Fruit fly (Drosophila melanogaster) whole organism, embryonic: Measurements from ENCODE around the gene CG5910.

Experiments
- Antp ChIP-seq: fragments of 200-800 bp; sonication (Bioruptor generic); optimal IDR thresholded peaks from 3 replicates; lab custom pipeline; 2016; ENCODE audit warnings: missing biosample characterization, missing genetic modification characterization
- Bgb ChIP-seq: fragments of 200-800 bp; sonication (Bioruptor generic); IDR thresholded peaks from 2 replicates; pipeline ENCODE4 v1.3.6; 2022; ENCODE audit warnings: missing biosample characterization, missing genetic modification characterization; ENCODE audit not compliant: partially characterized antibody
- CG10267 ChIP-seq: fragments of 200-800 bp; sonication (Bioruptor generic); optimal IDR thresholded peaks from 2 replicates; lab custom pipeline; 2018; ENCODE audit warnings: missing biosample characterization, mild to moderate bottlenecking, missing genetic modification characterization, moderate library complexity
- CG12299 ChIP-seq: fragments of 200-800 bp; sonication (Bioruptor generic); optimal IDR thresholded peaks from 2 replicates; lab custom pipeline; 2018; ENCODE audit warnings: missing biosample characterization, mild to moderate bottlenecking, missing genetic modification characterization
- CG12391 ChIP-seq: fragments of 200-800 bp; sonication (Bioruptor generic); optimal IDR thresholded peaks from 3 replicates; lab custom pipeline; 2018; ENCODE audit warnings: missing biosample characterization, mild to moderate bottlenecking, missing genetic modification characterization, moderate library complexity
- CG13296 ChIP-seq: fragments of 200-800 bp; sonication (Bioruptor generic); optimal IDR thresholded peaks from 3 replicates; lab custom pipeline; 2018; ENCODE audit warnings: missing biosample characterization, mild to moderate bottlenecking, missing genetic modification characterization
- CG13624 ChIP-seq: fragments of 200-800 bp; sonication (Bioruptor generic); optimal IDR thresholded peaks from 2 replicates; lab custom pipeline; 2016; ENCODE audit warnings: missing biosample characterization, missing genetic modification characterization
- CG14710 ChIP-seq: fragments of 200-800 bp; sonication (Bioruptor generic); optimal IDR thresholded peaks from 3 replicates; lab custom pipeline; 2019; ENCODE audit warnings: missing biosample characterization, mild to moderate bottlenecking, missing genetic modification characterization, moderate library complexity
- CG15514 ChIP-seq: fragments of 200-800 bp; sonication (Bioruptor generic); optimal IDR thresholded peaks from 3 replicates; lab custom pipeline; 2017; ENCODE audit warnings: missing biosample characterization, missing genetic modification characterization, mild to moderate bottlenecking, moderate library complexity, missing genetic modification reagents
- CG15696 ChIP-seq: fragments of 200-800 bp; sonication (Bioruptor generic); optimal IDR thresholded peaks from 2 replicates; lab custom pipeline; 2019; ENCODE audit warnings: missing biosample characterization, mild to moderate bottlenecking, missing genetic modification characterization, moderate library complexity
- CG17359 ChIP-seq: fragments of 200-800 bp; sonication (Bioruptor generic); optimal IDR thresholded peaks from 3 replicates; lab custom pipeline; 2018; ENCODE audit warnings: missing biosample characterization, mild to moderate bottlenecking, missing genetic modification characterization, moderate library complexity
- CG17568 ChIP-seq: fragments of 200-800 bp; sonication (Bioruptor generic); optimal IDR thresholded peaks from 2 replicates; lab custom pipeline; 2018; ENCODE audit warnings: missing biosample characterization, mild to moderate bottlenecking, missing genetic modification characterization, moderate library complexity
- CG17829 ChIP-seq: fragments of 200-800 bp; optimal IDR thresholded peaks from 2 replicates; lab custom pipeline; 2019; ENCODE audit warnings: missing biosample characterization, mild to moderate bottlenecking, missing genetic modification characterization, moderate library complexity
- CG18599 ChIP-seq: fragments of 200-800 bp; sonication (Bioruptor generic); optimal IDR thresholded peaks from 3 replicates; lab custom pipeline; 2017; ENCODE audit warnings: missing biosample characterization, missing genetic modification characterization, mild to moderate bottlenecking, moderate library complexity, missing genetic modification reagents
- CG30431 ChIP-seq: fragments of 200-800 bp; sonication (Bioruptor generic); optimal IDR thresholded peaks from 2 replicates; lab custom pipeline; 2017; ENCODE audit warnings: missing biosample characterization, missing genetic modification characterization
- CG34422 ChIP-seq: fragments of 200-800 bp; sonication (Bioruptor generic); IDR thresholded peaks from 3 replicates; pipeline ENCODE4 v1.3.6; 2022; ENCODE audit warnings: missing biosample characterization, missing genetic modification characterization
- CG4404 ChIP-seq: fragments of 200-800 bp; sonication (Bioruptor generic); IDR thresholded peaks from 2 replicates; pipeline ENCODE4 v1.3.6; 2022; ENCODE audit warnings: missing biosample characterization, missing genetic modification characterization
- CG5953 ChIP-seq: fragments of 200-800 bp; sonication (Bioruptor generic); IDR thresholded peaks from 2 replicates; pipeline ENCODE4 v1.3.6; 2022; ENCODE audit warnings: missing biosample characterization, missing genetic modification characterization
- CG6765 ChIP-seq: fragments of 200-800 bp; sonication (Bioruptor generic); optimal IDR thresholded peaks from 3 replicates; lab custom pipeline; 2017; ENCODE audit warnings: missing biosample characterization, mild to moderate bottlenecking, missing genetic modification characterization
- CG7963 ChIP-seq: fragments of 200-800 bp; sonication (Bioruptor generic); IDR thresholded peaks from 3 replicates; pipeline ENCODE4 v1.3.6; 2022; ENCODE audit warnings: missing biosample characterization, missing genetic modification characterization; ENCODE audit not compliant: partially characterized antibody
- CG8089 ChIP-seq: fragments of 200-800 bp; sonication (Bioruptor generic); optimal IDR thresholded peaks from 3 replicates; lab custom pipeline; 2016; ENCODE audit warnings: missing biosample characterization, missing genetic modification characterization
- CG9876 ChIP-seq: fragments of 200-800 bp; sonication (Bioruptor generic); optimal IDR thresholded peaks from 2 replicates; lab custom pipeline; 2016; ENCODE audit warnings: missing biosample characterization, missing genetic modification characterization
- CTCF ChIP-seq: fragments of 200-800 bp; sonication (Bioruptor generic); optimal IDR thresholded peaks from 2 replicates; lab custom pipeline; 2017; ENCODE audit warnings: missing biosample characterization, mild to moderate bottlenecking, missing genetic modification characterization, moderate library complexity
- D19A ChIP-seq: fragments of 200-800 bp; optimal IDR thresholded peaks from 3 replicates; lab custom pipeline; 2019; ENCODE audit warnings: missing biosample characterization, mild to moderate bottlenecking, missing genetic modification characterization, moderate library complexity
- Ets97D ChIP-seq: fragments of 200-800 bp; sonication (Bioruptor generic); optimal IDR thresholded peaks from 3 replicates; lab custom pipeline; 2016; ENCODE audit warnings: missing biosample characterization, missing genetic modification characterization
- Fer1 ChIP-seq: fragments of 200-800 bp; sonication (Bioruptor generic); optimal IDR thresholded peaks from 2 replicates; lab custom pipeline; 2017; ENCODE audit warnings: missing biosample characterization, mild to moderate bottlenecking, missing genetic modification characterization
- Gug ChIP-seq: fragments of 200-800 bp; sonication (Bioruptor generic); IDR thresholded peaks from 4 replicates; pipeline ENCODE4 v1.3.6; 2022; ENCODE audit warnings: missing biosample characterization, missing genetic modification characterization
- Mad ChIP-seq: fragments of 200-800 bp; sonication (Bioruptor generic); optimal IDR thresholded peaks from 2 replicates; lab custom pipeline; 2016; ENCODE audit warnings: missing biosample characterization, missing genetic modification characterization
- Nf-YC ChIP-seq: fragments of 200-800 bp; optimal IDR thresholded peaks from 3 replicates; lab custom pipeline; 2019; ENCODE audit warnings: missing biosample characterization, mild to moderate bottlenecking, missing genetic modification characterization, moderate library complexity
- Ravus ChIP-seq: fragments of 200-800 bp; sonication (Bioruptor generic); IDR thresholded peaks from 2 replicates; pipeline ENCODE4 v1.3.6; 2022; ENCODE audit warnings: missing biosample characterization, missing genetic modification characterization
- Spps ChIP-seq: fragments of 200-800 bp; sonication (Bioruptor generic); optimal IDR thresholded peaks from 2 replicates; lab custom pipeline; 2018; ENCODE audit warnings: missing biosample characterization, mild to moderate bottlenecking, missing genetic modification characterization
- YL-1 ChIP-seq: fragments of 200-800 bp; sonication (Bioruptor generic); optimal IDR thresholded peaks from 3 replicates; lab custom pipeline; 2017; ENCODE audit warnings: missing biosample characterization, mild to moderate bottlenecking, missing genetic modification characterization
- abd-A ChIP-seq: fragments of 200-800 bp; sonication (Bioruptor generic); optimal IDR thresholded peaks from 3 replicates; lab custom pipeline; 2019; ENCODE audit warnings: missing biosample characterization, mild to moderate bottlenecking, missing genetic modification characterization, moderate library complexity
- ap ChIP-seq: fragments of 200-800 bp; sonication (Bioruptor generic); IDR thresholded peaks from 2 replicates; pipeline ENCODE4 v1.3.6; 2022; ENCODE audit warnings: missing biosample characterization, missing genetic modification characterization
- ato ChIP-seq: fragments of 200-800 bp; sonication (Bioruptor generic); IDR thresholded peaks from 2 replicates; pipeline ENCODE4 v1.3.6; 2022; ENCODE audit warnings: missing biosample characterization, missing genetic modification characterization; ENCODE audit not compliant: partially characterized antibody
- cad ChIP-seq: fragments of >200 bp; optimal IDR thresholded peaks from 2 replicates; lab custom pipeline; 2017; ENCODE audit warnings: missing biosample characterization, missing genetic modification characterization
- chif ChIP-seq, 2 experiments: fragments of 200-800 bp; sonication (Bioruptor generic); optimal IDR thresholded peaks; 3 replicates each; lab custom pipeline; 2016; ENCODE audit warnings: missing biosample characterization in 2 of 2, missing genetic modification characterization in 2 of 2
- croc ChIP-seq: fragments of 200-800 bp; sonication (Bioruptor generic); conservative IDR thresholded peaks from 3 replicates; pipeline ENCODE4 v1.3.6; 2022; ENCODE audit warnings: missing biosample characterization, missing genetic modification characterization
- crol ChIP-seq: fragments of 200-800 bp; sonication (Bioruptor generic); IDR thresholded peaks from 2 replicates; pipeline ENCODE4 v1.3.6; 2022; ENCODE audit warnings: missing biosample characterization, missing genetic modification characterization
- grn ChIP-seq: fragments of 200-800 bp; sonication (Bioruptor generic); optimal IDR thresholded peaks from 3 replicates; lab custom pipeline; 2017; ENCODE audit warnings: missing biosample characterization, missing genetic modification characterization
- insv ChIP-seq, 2 experiments: fragments of 200-800 bp; sonication (Bioruptor generic); optimal IDR thresholded peaks; 3 replicates each; lab custom pipeline; 2016 to 2018; ENCODE audit warnings: missing biosample characterization in 2 of 2, missing genetic modification characterization in 2 of 2
- jumu ChIP-seq: fragments of 200-800 bp; sonication (Bioruptor generic); optimal IDR thresholded peaks from 3 replicates; lab custom pipeline; 2016; ENCODE audit warnings: missing biosample characterization, missing genetic modification characterization
- lmd ChIP-seq: fragments of 200-800 bp; sonication (Bioruptor generic); IDR thresholded peaks from 2 replicates; pipeline ENCODE4 v1.3.6; 2022; ENCODE audit warnings: missing biosample characterization, missing genetic modification characterization
- pan ChIP-seq, 4 experiments: fragments of >200 bp in 3 of 4; fragments of 200-800 bp in 1 of 4; sonication (Bioruptor generic) in 1 of 4; optimal IDR thresholded peaks in 3 of 4; IDR thresholded peaks in 1 of 4; 2 replicates each; pipeline versions ENCODE4 v1.3.6 to Lab custom; 2017 to 2022; ENCODE audit warnings: missing biosample characterization in 2 of 4, missing genetic modification characterization in 2 of 4, mixed read lengths in 1 of 4
- peb ChIP-seq: fragments of 200-800 bp; sonication (Bioruptor generic); IDR thresholded peaks from 2 replicates; pipeline ENCODE4 v1.3.6; 2022; ENCODE audit warnings: missing biosample characterization, missing genetic modification characterization
- pfk ChIP-seq: fragments of 200-800 bp; sonication (Bioruptor generic); optimal IDR thresholded peaks from 2 replicates; lab custom pipeline; 2018; ENCODE audit warnings: missing biosample characterization, mild to moderate bottlenecking, missing genetic modification characterization, moderate library complexity
- pho ChIP-seq: fragments of 200-800 bp; sonication (Bioruptor generic); optimal IDR thresholded peaks from 2 replicates; lab custom pipeline; 2016; ENCODE audit warnings: missing biosample characterization, missing genetic modification characterization
- ranshi ChIP-seq: fragments of 200-800 bp; sonication (Bioruptor generic); IDR thresholded peaks from 2 replicates; pipeline ENCODE4 v1.3.6; 2022; ENCODE audit warnings: missing biosample characterization, missing genetic modification characterization
- sisA ChIP-seq: fragments of 200-800 bp; sonication (Bioruptor generic); IDR thresholded peaks from 2 replicates; pipeline ENCODE4 v1.3.6; 2022; ENCODE audit warnings: missing biosample characterization, missing genetic modification characterization
- toy ChIP-seq: fragments of 200-800 bp; sonication (Bioruptor generic); IDR thresholded peaks from 2 replicates; pipeline ENCODE4 v1.3.6; 2022; ENCODE audit warnings: missing biosample characterization, missing genetic modification characterization
- trh ChIP-seq: fragments of 200-800 bp; sonication (Bioruptor generic); optimal IDR thresholded peaks from 2 replicates; lab custom pipeline; 2016; ENCODE audit warnings: missing biosample characterization, missing genetic modification characterization
- wek ChIP-seq: fragments of 200-800 bp; sonication (Bioruptor generic); optimal IDR thresholded peaks from 3 replicates; lab custom pipeline; 2018; ENCODE audit warnings: missing biosample characterization, mild to moderate bottlenecking, missing genetic modification characterization, moderate library complexity

CG5910 gene

dm6 chr3L:20393357-20393756 is 48.9 kb upstream of the CG5910 start, which contains the start of gene CG33969 (continued):
- TF ChIP-seq abd-A (no peak), Gug (no peak), trh (GFP tag; lab: Kevin White, UChicago) (no peak), sisA (no peak), Antp (no peak), CG18599 (GFP tag; lab: Kevin White, UChicago) (no peak), CG12299 (tag; lab: Kevin White, UChicago) (no peak), CTCF (GFP tag; lab: Kevin White, UChicago) (no peak), CG4404 (no peak), CG5953 (GFP tag; lab: Robert Waterston, UW) (no peak), crol (no peak), CG9876 (GFP tag; lab: Kevin White, UChicago) (no peak), Bgb (GFP tag; lab: Robert Waterston, UW) (peak; percentile 6; the same call in 1 of the 2 replicates), CG13296 (GFP tag; lab: Kevin White, UChicago) (no peak), CG12391 (tag; lab: Kevin White, UChicago) (no peak), CG6765 (GFP tag; lab: Kevin White, UChicago) (no peak), CG14710 (tag; lab: Kevin White, UChicago) (peak; percentile 21), cad (GFP tag; lab: Kevin White, UChicago) (no peak), CG10267 (tag; lab: Kevin White, UChicago) (peak; percentile 94), CG17359 (tag; lab: Kevin White, UChicago) (no peak), Fer1 (no peak), grn (no peak), CG30431 (GFP tag; lab: Kevin White, UChicago) (no peak), YL-1 (GFP tag; lab: Kevin White, UChicago) (peak; percentile 58), pan (optimal IDR thresholded peaks at IDR 0.05; lab: Kevin White, UChicago) (no peak), pan (GFP tag; optimal IDR thresholded peaks at IDR 0.05 in 1 of 2, IDR thresholded peaks at IDR 0.05 in 1 of 2) (no peak), D19A (tag; lab: Kevin White, UChicago) (no peak), Mad (no peak), ap (GFP tag; lab: Robert Waterston, UW) (no peak), ato (GFP tag; lab: Robert Waterston, UW) (0 out of 2 replicates have a peak, but pooled peaks have one; percentile 26), insv (GFP tag; optimal IDR thresholded peaks at IDR 0.05; lab: Kevin White, UChicago) (no peak), CG17829 (no peak), CG34422 (GFP tag; lab: Robert Waterston, UW) (no peak), CG15514 (peak; percentile 42), CG17568 (GFP tag; lab: Kevin White, UChicago) (no peak), lmd (GFP tag; lab: Robert Waterston, UW) (no peak), croc (GFP tag; lab: Robert Waterston, UW) (no peak), pho (GFP tag; lab: Kevin White, UChicago) (no peak), chif (GFP tag; optimal IDR thresholded peaks at IDR 0.05; lab: Kevin White, UChicago) (no peak), Spps (tag; lab: Kevin White, UChicago) (no peak), peb (GFP tag; lab: Robert Waterston, UW) (no peak), pfk (GFP tag; lab: Kevin White, UChicago) (no peak), jumu (GFP tag; lab: Kevin White, UChicago) (no peak), wek (GFP tag; lab: Kevin White, UChicago) (no peak), CG13624 (GFP tag; lab: Kevin White, UChicago) (no peak), CG15696 (tag; lab: Kevin White, UChicago) (no peak), ranshi (GFP tag; lab: Robert Waterston, UW) (no peak), toy (GFP tag; lab: Robert Waterston, UW) (no peak), Ravus (GFP tag; lab: Robert Waterston, UW) (no peak), CG7963 (no peak), CG8089 (GFP tag; lab: Kevin White, UChicago) (no peak), Nf-YC (tag; lab: Kevin White, UChicago) (no peak), Ets97D (GFP tag; lab: Kevin White, UChicago) (peak; percentile 37)
